Fruit fly (Drosophila melanogaster): Measurements from ENCODE around the gene CG3407.

The CG3407 gene

dm6 chr2L:3835221-3835620 is 22.0 kb upstream of the CG3407 start:
- TF ChIP-seq CG17801 (GFP tag; optimal IDR thresholded peaks at IDR 0.05; ENCODE audit: partially characterized antibody): no peak

DNA sequence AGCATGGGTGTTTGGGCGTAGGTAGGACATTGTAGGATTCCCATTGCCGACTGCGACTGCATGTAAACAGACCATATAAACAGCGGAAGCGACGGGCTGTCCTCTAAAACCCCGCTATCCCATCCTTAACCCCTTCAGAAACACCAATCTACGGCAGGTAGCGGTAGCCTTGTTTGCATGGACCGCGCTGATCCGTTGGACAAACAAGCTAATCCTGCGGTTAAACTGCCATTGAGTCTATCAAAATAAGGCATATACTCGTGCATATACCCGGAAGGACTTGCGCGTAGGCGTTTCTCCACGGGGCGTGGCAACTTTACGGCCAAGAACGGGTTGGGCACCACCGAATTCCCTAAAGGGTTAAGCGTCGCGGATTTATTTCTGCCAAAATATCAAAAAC is 20.7 kb upstream of the CG3407 start:
- no peak for TF ChIP-seq CG17801 (GFP tag; optimal IDR thresholded peaks at IDR 0.05; ENCODE audit: partially characterized antibody)

DNA sequence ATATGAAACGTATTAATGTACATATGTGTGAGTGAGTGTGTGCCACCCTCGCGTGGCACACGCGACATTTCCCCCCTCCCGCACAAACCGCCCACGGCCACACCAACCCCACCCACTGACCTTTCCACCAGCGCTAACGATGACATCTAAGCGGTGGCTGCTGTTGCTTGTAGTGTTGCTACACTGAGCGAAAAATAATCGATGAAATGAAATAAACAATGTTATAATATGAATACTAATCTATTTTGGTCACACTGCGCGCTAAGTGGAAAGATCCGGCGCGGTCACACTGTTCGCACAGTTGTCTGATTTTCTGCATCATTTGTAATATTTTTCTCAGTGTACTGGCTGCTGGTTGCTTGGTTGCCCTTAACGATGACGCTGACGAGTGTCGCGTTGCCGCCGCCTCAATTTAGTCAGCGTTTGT is 19.1 kb upstream of the CG3407 start:
- no peak for TF ChIP-seq CG17801 (GFP tag; optimal IDR thresholded peaks at IDR 0.05; ENCODE audit: partially characterized antibody)

dm6 chr2L:3831694-3832093 is 18.5 kb upstream of the CG3407 start:
- no peak for TF ChIP-seq CG17801 (GFP tag; optimal IDR thresholded peaks at IDR 0.05; ENCODE audit: partially characterized antibody)

DNA sequence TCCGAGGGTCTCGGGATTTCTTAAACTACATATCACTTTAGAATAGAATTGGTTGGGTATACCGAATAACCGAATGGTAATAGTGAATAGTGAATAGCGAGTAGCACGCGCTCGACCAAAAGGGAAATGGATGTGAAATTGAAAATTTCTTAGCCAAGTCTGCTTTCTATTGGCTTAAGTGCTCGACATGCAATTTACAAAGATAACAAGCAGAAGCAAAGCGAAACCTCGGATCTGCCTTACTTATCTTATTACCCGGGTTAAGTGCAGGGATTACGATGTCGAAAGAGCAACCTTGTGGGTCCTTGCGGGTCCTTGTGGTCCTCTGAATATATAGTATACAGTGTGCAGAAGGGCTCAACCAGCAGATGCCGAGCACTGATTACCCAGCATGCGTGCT is 16.0 kb upstream of the CG3407 start:
- no peak for TF ChIP-seq CG17801 (GFP tag; optimal IDR thresholded peaks at IDR 0.05; ENCODE audit: partially characterized antibody)

- TF ChIP-seq CG17801 (GFP tag; optimal IDR thresholded peaks at IDR 0.05; ENCODE audit: partially characterized antibody): no peak
Measured at dm6 chr2L:3827406-3828133, 14.4 kb upstream of the CG3407 start.

DNA sequence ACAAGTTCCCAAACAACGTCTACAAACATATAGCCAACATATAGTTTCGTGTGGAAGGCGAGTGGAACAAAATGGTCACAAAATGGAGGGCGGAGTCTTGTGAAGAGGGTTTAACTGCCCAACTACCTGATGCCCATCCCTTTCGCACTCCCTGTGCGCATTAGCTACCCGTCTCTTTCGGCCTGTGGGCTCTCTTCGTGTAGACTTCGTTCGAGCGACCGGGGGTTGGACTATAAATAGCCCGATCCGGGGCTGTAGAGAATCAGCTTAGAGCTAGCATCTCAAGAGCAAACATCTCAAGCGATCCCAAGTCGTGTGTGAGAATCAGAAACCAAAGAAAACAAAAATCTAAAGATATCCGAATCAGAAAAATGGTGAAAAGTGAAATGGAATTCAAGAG is 12.2 kb upstream of the CG3407 start, which contains the start of gene slp1:
slp1 (plus strand) TSS at position 263 of the 400 bp plus-strand sequence.
- no peak for TF ChIP-seq CG17801 (GFP tag; optimal IDR thresholded peaks at IDR 0.05; ENCODE audit: partially characterized antibody)

DNA sequence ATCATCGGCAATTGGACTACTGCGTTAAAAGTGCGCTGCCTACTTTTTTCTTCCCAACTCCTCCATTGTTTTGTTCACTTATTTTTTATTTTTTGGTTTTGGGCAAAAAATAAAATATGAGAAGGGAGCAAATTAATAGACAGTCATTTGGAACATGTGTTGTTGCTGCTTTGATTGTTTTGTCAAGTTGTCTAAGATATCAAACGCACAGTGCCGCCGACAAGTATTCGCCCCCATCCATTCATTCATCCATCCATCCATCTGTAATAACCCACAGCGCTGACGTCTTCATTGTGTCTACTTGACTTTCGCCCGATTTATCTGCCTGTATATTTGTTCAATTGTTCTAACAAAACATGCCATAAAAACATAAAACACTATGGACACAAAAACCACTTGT is 10.6 kb upstream of the CG3407 start:
- TF ChIP-seq CG17801 (GFP tag; optimal IDR thresholded peaks at IDR 0.05; ENCODE audit: partially characterized antibody): no peak

DNA sequence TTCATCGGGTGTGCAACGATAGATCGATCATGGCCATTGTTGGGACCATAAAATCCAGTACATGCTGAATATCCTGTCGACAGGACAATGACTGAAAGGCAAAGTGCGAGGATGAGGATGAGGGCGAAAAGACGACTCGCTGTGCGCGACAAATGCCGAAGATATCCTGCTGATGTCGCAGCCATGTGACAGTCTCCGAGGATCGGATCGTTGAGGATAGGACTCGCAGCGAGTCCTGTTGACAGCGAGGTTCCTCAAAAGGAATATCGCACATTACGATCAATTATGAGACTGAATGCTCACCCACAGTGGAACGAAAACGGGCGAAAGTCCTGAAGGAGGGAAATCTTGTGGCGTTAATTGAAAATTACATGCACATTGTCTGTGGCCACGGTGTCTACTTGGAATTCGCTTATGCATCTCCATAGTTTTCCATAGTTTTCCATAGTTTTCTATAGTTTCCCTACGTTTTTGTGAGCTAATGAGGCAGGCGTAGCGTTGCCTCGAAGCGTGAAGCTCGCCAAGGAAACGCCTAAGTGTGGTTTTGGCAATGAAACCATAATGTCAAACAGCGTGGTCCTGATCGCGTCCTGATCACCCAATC is 9.4 kb upstream of the CG3407 start:
- no peak for TF ChIP-seq CG17801 (GFP tag; optimal IDR thresholded peaks at IDR 0.05; ENCODE audit: partially characterized antibody)

- no peak for TF ChIP-seq CG17801 (GFP tag; optimal IDR thresholded peaks at IDR 0.05; ENCODE audit: partially characterized antibody)
Measured at dm6 chr2L:3818903-3819302, 5.7 kb upstream of the CG3407 start.

dm6 chr2L:3814163-3814562 is 953 bp upstream of the CG3407 start:
- TF ChIP-seq CG17801 (GFP tag; optimal IDR thresholded peaks at IDR 0.05; ENCODE audit: partially characterized antibody): no peak

- peak; percentile 21 for TF ChIP-seq CG17801 (GFP tag; optimal IDR thresholded peaks at IDR 0.05; ENCODE audit: partially characterized antibody)
Measured at dm6 chr2L:3806197-3807030, 6.8 kb downstream of the CG3407 start.

- TF ChIP-seq CG17801 (GFP tag; optimal IDR thresholded peaks at IDR 0.05; ENCODE audit: partially characterized antibody): no peak
Measured at dm6 chr2L:3805274-3806196, 7.7 kb downstream of the CG3407 start.

DNA sequence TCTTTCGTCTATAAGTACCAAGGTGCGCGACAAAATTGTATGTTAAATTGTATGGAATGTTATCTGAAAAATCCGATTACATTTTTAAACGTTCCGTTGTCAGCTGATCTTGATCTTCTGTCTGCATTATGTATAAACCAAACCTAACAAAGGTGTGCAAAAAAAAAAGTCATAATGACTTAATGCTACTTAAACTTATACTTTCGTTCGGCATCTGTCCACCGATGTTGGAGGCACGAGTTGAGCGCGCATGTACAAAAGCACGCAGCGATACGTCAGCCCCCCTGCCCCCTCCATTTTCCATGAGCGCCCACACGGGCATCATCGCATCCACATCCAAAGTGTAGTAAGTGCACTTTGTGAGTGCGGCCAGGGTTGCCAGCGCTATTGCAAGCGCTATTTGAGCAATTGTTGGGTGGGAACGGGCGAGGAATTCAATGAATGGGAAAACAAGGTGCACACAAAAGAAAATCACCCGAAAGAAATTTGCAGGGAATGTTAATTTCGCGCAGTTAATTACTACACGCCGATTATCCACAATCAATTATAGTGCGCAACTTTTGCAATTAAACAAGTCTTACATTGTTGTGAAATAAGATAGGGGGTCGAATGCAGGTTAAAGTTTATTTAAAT is 8.5 kb downstream of the CG3407 start:
- peak; percentile 91 for TF ChIP-seq CG17801 (GFP tag; optimal IDR thresholded peaks at IDR 0.05; ENCODE audit: partially characterized antibody)

Data from ovary, adult (tissue).